Fruit fly (Drosophila melanogaster): ENCODE data around the gene CG15394.
A peak's percentile ranks its signal among the peaks of the same experiment; 100 is the strongest.

Gene CG15394

DNA sequence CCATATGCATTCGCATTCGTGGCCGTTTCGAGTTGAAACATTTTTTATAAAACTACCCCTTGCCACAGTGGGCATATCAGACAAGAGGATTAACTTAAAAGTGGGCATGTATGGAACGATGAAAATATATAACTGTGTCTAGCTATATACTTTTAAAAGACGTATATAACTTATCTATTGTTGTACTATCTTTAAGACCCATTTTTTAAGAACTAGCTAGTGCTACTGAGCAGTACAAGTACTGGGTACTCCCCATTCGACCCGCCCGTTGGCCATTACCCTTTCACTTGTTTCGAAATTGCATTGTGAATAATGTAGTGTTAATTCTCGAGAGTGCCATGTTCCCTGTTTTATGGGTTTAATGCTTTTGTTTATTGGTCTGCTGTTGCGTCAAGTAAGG lies 15.1 kb downstream of the CG15394 start:
- TF ChIP-seq CG8159 (tag; optimal IDR thresholded peaks at IDR 0.05) = peak; percentile 35
- no peak for TF ChIP-seq Pif1A (GFP tag; optimal IDR thresholded peaks at IDR 0.05)

DNA sequence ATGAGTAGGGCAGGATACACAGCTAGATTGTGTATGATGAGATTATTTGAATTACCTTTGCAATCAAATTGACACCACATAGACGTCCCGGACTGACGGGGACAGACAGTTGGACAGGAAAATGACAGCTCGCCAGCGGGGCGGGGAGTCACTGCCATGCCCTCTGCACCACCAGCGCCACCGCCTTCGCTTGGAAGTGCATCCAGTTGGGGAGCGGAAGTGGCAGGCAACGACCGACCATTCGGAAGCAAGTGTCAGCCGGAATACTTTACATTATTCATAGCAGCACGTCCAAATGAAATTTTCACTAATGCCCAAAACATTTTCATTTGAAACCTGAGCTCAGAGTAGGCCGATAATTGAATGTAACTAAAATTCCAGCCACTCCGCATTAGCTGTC lies 18.0 kb downstream of the CG15394 start, which contains the start of gene CG15395:
Gene CG15395 (plus strand): TSS at position 301 of the 400 bp plus-strand sequence.
- TF ChIP-seq CG8301 (tag; optimal IDR thresholded peaks at IDR 0.05) (no peak), CG34367 (tag; optimal IDR thresholded peaks at IDR 0.05) (no peak), CG12605 (GFP tag; IDR thresholded peaks at IDR 0.05) (no peak), rn (GFP tag; IDR thresholded peaks at IDR 0.05) (no peak), EcR (GFP tag; optimal IDR thresholded peaks at IDR 0.05) (no peak), CG4496 (GFP tag; IDR thresholded peaks at IDR 0.05) (no peak), D1 (tag; optimal IDR thresholded peaks at IDR 0.05) (no peak), Snoo (tag; optimal IDR thresholded peaks at IDR 0.05) (no peak), Pif1B (GFP tag; optimal IDR thresholded peaks at IDR 0.05) (no peak), Pif1A (GFP tag; optimal IDR thresholded peaks at IDR 0.05) (no peak), CG13204 (GFP tag; optimal IDR thresholded peaks at IDR 0.05) (no peak), CG9948 (tag; optimal IDR thresholded peaks at IDR 0.05) (no peak), gl (tag; optimal IDR thresholded peaks at IDR 0.05) (no peak), CG8159 (tag; optimal IDR thresholded peaks at IDR 0.05) (no peak), CG17806 (tag; optimal IDR thresholded peaks at IDR 0.05) (no peak), CG15710 (tag; optimal IDR thresholded peaks at IDR 0.05) (no peak), Ets98B (GFP tag; IDR thresholded peaks at IDR 0.05) (no peak), CG14655 (GFP tag; optimal IDR thresholded peaks at IDR 0.05) (no peak), fd96Ca (GFP tag; IDR thresholded peaks at IDR 0.05) (no peak), CG32121 (GFP tag; IDR thresholded peaks at IDR 0.05) (no peak)

DNA sequence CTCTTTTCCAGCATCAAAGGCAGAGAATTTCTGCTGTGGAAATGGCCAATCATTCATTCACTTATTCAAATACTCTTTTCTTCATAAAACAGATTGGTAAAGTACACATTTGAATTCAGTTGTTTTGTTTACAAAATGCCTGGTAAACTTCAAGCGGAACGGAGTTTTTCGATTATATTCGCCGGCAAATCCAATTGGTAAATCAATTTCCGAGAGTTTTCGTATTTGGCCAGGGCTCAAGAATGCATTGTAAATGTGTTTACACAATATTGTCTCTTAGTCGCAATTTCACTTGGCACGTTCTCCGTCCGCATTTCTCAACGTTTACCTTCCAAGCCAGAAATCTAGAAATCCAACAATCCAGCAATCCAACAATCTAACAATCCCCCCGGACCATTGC lies 28.2 kb downstream of the CG15394 start, which contains the start of gene CG43403:
Gene CG43403 (plus strand): TSS at position 301 of the 400 bp plus-strand sequence.
- no peak for TF ChIP-seq Pif1B (GFP tag; optimal IDR thresholded peaks at IDR 0.05)
- TF ChIP-seq CG17806 (tag; optimal IDR thresholded peaks at IDR 0.05) = no peak
- no peak for TF ChIP-seq Ets98B (GFP tag; IDR thresholded peaks at IDR 0.05)
- no peak for TF ChIP-seq D1 (tag; optimal IDR thresholded peaks at IDR 0.05)
- TF ChIP-seq CG9948 (tag; optimal IDR thresholded peaks at IDR 0.05) = no peak
- no peak for TF ChIP-seq CG14655 (GFP tag; optimal IDR thresholded peaks at IDR 0.05)
- TF ChIP-seq CG4496 (GFP tag; IDR thresholded peaks at IDR 0.05) = no peak
- TF ChIP-seq CG32121 (GFP tag; IDR thresholded peaks at IDR 0.05) = no peak
- no peak for TF ChIP-seq CG8159 (tag; optimal IDR thresholded peaks at IDR 0.05)
- TF ChIP-seq CG34367 (tag; optimal IDR thresholded peaks at IDR 0.05) = no peak

DNA sequence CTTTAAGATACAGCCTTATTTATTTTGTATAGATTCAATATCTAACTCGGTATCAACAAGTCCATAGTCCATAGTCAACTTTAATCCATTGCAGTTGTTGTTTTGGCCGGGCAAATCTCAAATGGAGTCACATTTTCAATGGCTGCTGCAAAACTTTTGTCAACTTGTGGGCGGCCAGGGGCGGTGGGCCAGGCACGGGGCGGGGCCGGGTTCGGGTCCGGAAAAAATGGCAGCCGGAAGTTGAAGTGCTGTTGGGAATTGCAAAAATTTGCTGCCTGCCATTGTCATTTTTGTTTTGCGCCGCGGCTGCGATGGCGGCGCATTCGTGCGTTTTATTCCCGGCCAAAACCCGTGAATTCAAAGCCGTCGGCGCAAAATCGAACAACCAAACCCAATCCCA lies 32.3 kb downstream of the CG15394 start:
- TF ChIP-seq rn (GFP tag; IDR thresholded peaks at IDR 0.05) (no peak), CG13204 (GFP tag; optimal IDR thresholded peaks at IDR 0.05) (no peak), CG34367 (tag; optimal IDR thresholded peaks at IDR 0.05) (no peak), D1 (tag; optimal IDR thresholded peaks at IDR 0.05) (no peak), fd96Ca (GFP tag; IDR thresholded peaks at IDR 0.05) (no peak), EcR (GFP tag; optimal IDR thresholded peaks at IDR 0.05) (no peak), CG32121 (GFP tag; IDR thresholded peaks at IDR 0.05) (no peak), CG9948 (tag; optimal IDR thresholded peaks at IDR 0.05) (no peak), Ets98B (GFP tag; IDR thresholded peaks at IDR 0.05) (no peak), CG8159 (tag; optimal IDR thresholded peaks at IDR 0.05) (no peak), CG15710 (tag; optimal IDR thresholded peaks at IDR 0.05) (no peak)

DNA sequence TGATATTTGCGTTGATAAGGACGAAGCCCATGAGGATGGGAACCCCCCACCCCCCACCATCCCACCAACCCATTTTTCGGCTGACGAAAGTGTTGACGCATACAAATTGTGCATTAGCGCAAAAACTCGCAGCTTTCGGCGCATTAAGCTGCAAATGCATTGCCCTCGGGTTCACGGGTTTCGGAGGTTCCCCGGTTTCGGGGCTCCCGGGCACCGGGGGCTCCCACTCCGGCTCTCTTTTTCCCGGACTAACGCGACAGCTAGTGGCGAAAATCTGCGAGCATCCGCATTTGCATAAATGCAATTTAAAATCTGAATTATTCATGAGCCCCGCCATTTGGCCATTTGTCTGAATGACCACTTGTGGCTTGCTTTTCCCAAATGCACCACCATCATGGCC lies 35.8 kb downstream of the CG15394 start:
- TF ChIP-seq CG12605 (GFP tag; IDR thresholded peaks at IDR 0.05) (no peak), CG34367 (tag; optimal IDR thresholded peaks at IDR 0.05) (no peak), CG14655 (GFP tag; optimal IDR thresholded peaks at IDR 0.05) (no peak), Snoo (tag; optimal IDR thresholded peaks at IDR 0.05) (no peak), CG15710 (tag; optimal IDR thresholded peaks at IDR 0.05) (no peak), EcR (GFP tag; optimal IDR thresholded peaks at IDR 0.05) (no peak), CG8301 (tag; optimal IDR thresholded peaks at IDR 0.05) (no peak), Pif1A (GFP tag; optimal IDR thresholded peaks at IDR 0.05) (no peak), fd96Ca (GFP tag; IDR thresholded peaks at IDR 0.05) (no peak), D1 (tag; optimal IDR thresholded peaks at IDR 0.05) (no peak), CG10348 (GFP tag; IDR thresholded peaks at IDR 0.05) (no peak), Pif1B (GFP tag; optimal IDR thresholded peaks at IDR 0.05) (no peak), Ets98B (GFP tag; IDR thresholded peaks at IDR 0.05) (no peak), CG4496 (GFP tag; IDR thresholded peaks at IDR 0.05) (no peak), CG8159 (tag; optimal IDR thresholded peaks at IDR 0.05) (no peak), gl (tag; optimal IDR thresholded peaks at IDR 0.05) (no peak)

DNA sequence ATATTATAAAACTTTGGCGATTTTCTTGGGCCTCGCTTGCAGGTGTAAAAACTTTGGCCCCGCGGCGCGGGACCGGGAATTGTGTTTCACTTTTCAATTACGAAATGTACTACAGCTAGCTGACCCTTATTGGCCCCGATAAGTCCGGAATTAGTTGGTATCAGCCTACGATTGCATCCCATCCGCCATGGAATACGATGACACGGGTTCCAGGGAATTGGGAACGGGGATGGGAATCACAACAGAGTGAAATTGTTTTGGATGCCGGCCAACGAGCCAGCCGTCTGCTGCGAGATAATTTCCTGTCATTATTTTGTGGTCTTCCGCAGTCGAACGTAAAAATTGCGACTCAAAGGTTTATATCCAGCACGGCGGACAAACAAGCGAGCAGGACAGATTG lies 37.1 kb downstream of the CG15394 start:
- TF ChIP-seq Pif1A (GFP tag; optimal IDR thresholded peaks at IDR 0.05) (no peak), Snoo (tag; optimal IDR thresholded peaks at IDR 0.05) (no peak), CG4496 (GFP tag; IDR thresholded peaks at IDR 0.05) (no peak), CG10348 (GFP tag; IDR thresholded peaks at IDR 0.05) (no peak), gl (tag; optimal IDR thresholded peaks at IDR 0.05) (no peak), D1 (tag; optimal IDR thresholded peaks at IDR 0.05) (no peak), CG15710 (tag; optimal IDR thresholded peaks at IDR 0.05) (no peak), Pif1B (GFP tag; optimal IDR thresholded peaks at IDR 0.05) (no peak), rn (GFP tag; IDR thresholded peaks at IDR 0.05) (no peak)
